Fruit fly (Drosophila melanogaster) whole organism, wandering third instar larva: Measurements from ENCODE around the gene glob1.
"Not testable (repeated sequence)": the region's sequence is repeated elsewhere in the genome, so short reads cannot be mapped to it uniquely, and the experiment has no call there.

Source experiments
- CG32264 ChIP-seq: fragments of 200-800 bp; sonication (Bioruptor generic); optimal IDR thresholded peaks from 2 replicates; lab custom pipeline; 2016; ENCODE audit warnings: missing biosample characterization, missing genetic modification characterization
- CG9705 ChIP-seq: fragments of 200-800 bp; sonication (Bioruptor generic); optimal IDR thresholded peaks from 2 replicates; lab custom pipeline; 2018; ENCODE audit warnings: missing biosample characterization, mild to moderate bottlenecking, missing genetic modification characterization
- CrebA ChIP-seq: fragments of 200-800 bp; sonication (Bioruptor generic); optimal IDR thresholded peaks from 2 replicates; lab custom pipeline; 2016; ENCODE audit warnings: missing biosample characterization, mild to moderate bottlenecking, missing genetic modification characterization, borderline replicate concordance
- Dfd ChIP-seq: fragments of >200 bp; optimal IDR thresholded peaks from 2 replicates; lab custom pipeline; 2017; ENCODE audit warnings: missing biosample characterization, missing genetic modification characterization
- Dif ChIP-seq: fragments of 200-275, 200-300 bp; sonication (Bioruptor generic); optimal IDR thresholded peaks from 2 replicates; lab custom pipeline; 2018; ENCODE audit warnings: missing biosample characterization, missing genetic modification characterization; ENCODE audit not compliant: partially characterized antibody
- GATAd ChIP-seq: sonication (Bioruptor generic); optimal IDR thresholded peaks from 2 replicates; lab custom pipeline; 2016; ENCODE audit warnings: missing biosample characterization, missing genetic modification characterization
- HLH106 ChIP-seq: fragments of 200-800 bp; optimal IDR thresholded peaks from 3 replicates; lab custom pipeline; 2019; ENCODE audit warnings: missing biosample characterization, mild to moderate bottlenecking, missing genetic modification characterization, moderate library complexity
- Hnf4 ChIP-seq: fragments of 200-800 bp; sonication (Bioruptor generic); optimal IDR thresholded peaks from 2 replicates; lab custom pipeline; 2016; ENCODE audit warnings: missing biosample characterization, mild to moderate bottlenecking, missing genetic modification characterization
- Hr83 ChIP-seq: fragments of 200-300 bp; sonication (Bioruptor generic); optimal IDR thresholded peaks from 2 replicates; lab custom pipeline; 2016; ENCODE audit warnings: missing biosample characterization, mild to moderate bottlenecking, missing genetic modification characterization, moderate library complexity; ENCODE audit not compliant: poor library complexity, severe bottlenecking
- Jra ChIP-seq: sonication (Bioruptor generic); optimal IDR thresholded peaks from 2 replicates; lab custom pipeline; 2016; ENCODE audit warnings: missing biosample characterization, missing genetic modification characterization
- Mio ChIP-seq: sonication (Bioruptor generic); optimal IDR thresholded peaks from 2 replicates; lab custom pipeline; 2016; ENCODE audit warnings: missing biosample characterization, missing genetic modification characterization
- Myc ChIP-seq: fragments of >200 bp; optimal IDR thresholded peaks from 2 replicates; lab custom pipeline; 2017
- N ChIP-seq: fragments of >200 bp; optimal IDR thresholded peaks from 2 replicates; lab custom pipeline; 2018; ENCODE audit warnings: missing biosample characterization, missing external identifiers, missing genetic modification characterization
- OdsH ChIP-seq: fragments of 200-800 bp; sonication (Bioruptor generic); optimal IDR thresholded peaks from 2 replicates; lab custom pipeline; 2016; ENCODE audit warnings: missing biosample characterization, mild to moderate bottlenecking, missing genetic modification characterization
- Rel ChIP-seq, 2 experiments: fragments of 200-800 bp; sonication (Bioruptor generic) in 1 of 2; optimal IDR thresholded peaks; 2 replicates in 1 of 2; 3 replicates in 1 of 2; lab custom pipeline; 2016 to 2019; ENCODE audit warnings: mild to moderate bottlenecking in 2 of 2, missing biosample characterization in 2 of 2, missing genetic modification characterization in 2 of 2, moderate library complexity in 1 of 2
- Vsx2 ChIP-seq: fragments of 200-300, 225-300 bp; sonication (Bioruptor generic); optimal IDR thresholded peaks from 2 replicates; lab custom pipeline; 2018; ENCODE audit warnings: missing biosample characterization, missing genetic modification characterization; ENCODE audit not compliant: partially characterized antibody
- br ChIP-seq: fragments of 200-800 bp; sonication (Bioruptor generic); optimal IDR thresholded peaks from 2 replicates; lab custom pipeline; 2016; ENCODE audit warnings: missing biosample characterization, missing genetic modification characterization
- brk ChIP-seq: fragments of 200-800 bp; sonication (Bioruptor generic); optimal IDR thresholded peaks from 2 replicates; lab custom pipeline; 2016; ENCODE audit warnings: missing biosample characterization, mild to moderate bottlenecking, missing genetic modification characterization
- dl ChIP-seq, 2 experiments: fragments of 175-275, 200-275 bp in 1 of 2; fragments of 200-275 bp in 1 of 2; sonication (Bioruptor generic); optimal IDR thresholded peaks; lab custom pipeline; 2018; ENCODE audit warnings: mild to moderate bottlenecking in 2 of 2, missing biosample characterization in 2 of 2, missing genetic modification characterization in 2 of 2, moderate library complexity in 2 of 2; ENCODE audit not compliant: partially characterized antibody in 2 of 2, insufficient read depth in 1 of 2
- dmrt93B ChIP-seq: fragments of 200-800 bp; sonication (Bioruptor generic); optimal IDR thresholded peaks from 2 replicates; lab custom pipeline; 2018; ENCODE audit warnings: missing biosample characterization, mild to moderate bottlenecking, missing genetic modification characterization
- dsf ChIP-seq: sonication (Bioruptor generic); optimal IDR thresholded peaks from 2 replicates; lab custom pipeline; 2016; ENCODE audit warnings: missing biosample characterization, missing genetic modification characterization, borderline replicate concordance
- ey ChIP-seq: fragments of 200-800 bp; sonication (Bioruptor generic); optimal IDR thresholded peaks from 2 replicates; lab custom pipeline; 2016; ENCODE audit warnings: missing biosample characterization, missing genetic modification characterization
- foxo ChIP-seq, 2 experiments: fragments of 200-800 bp; sonication (Bioruptor generic); optimal IDR thresholded peaks; 2 replicates in 1 of 2; 3 replicates in 1 of 2; lab custom pipeline; 2016 to 2017; ENCODE audit warnings: missing biosample characterization in 2 of 2, missing genetic modification characterization in 2 of 2
- jim ChIP-seq: fragments of 175-275, 200-325 bp; sonication (Bioruptor generic); optimal IDR thresholded peaks from 2 replicates; lab custom pipeline; 2016; ENCODE audit warnings: missing biosample characterization, mild to moderate bottlenecking, missing genetic modification characterization
- lola ChIP-seq: fragments of >200 bp; optimal IDR thresholded peaks from 2 replicates; lab custom pipeline; 2017; ENCODE audit warnings: missing biosample characterization, missing genetic modification characterization
- pan ChIP-seq: fragments of >200 bp; optimal IDR thresholded peaks from 2 replicates; lab custom pipeline; 2017
- psq ChIP-seq: fragments of 200-800 bp; sonication (Bioruptor generic); optimal IDR thresholded peaks from 3 replicates; lab custom pipeline; 2017; ENCODE audit warnings: missing biosample characterization, mild to moderate bottlenecking, missing genetic modification characterization, moderate library complexity
- rgr ChIP-seq: fragments of 200-800 bp; sonication (Bioruptor generic); optimal IDR thresholded peaks from 3 replicates; lab custom pipeline; 2016; ENCODE audit warnings: missing biosample characterization, mild to moderate bottlenecking, missing genetic modification characterization
- sage ChIP-seq: fragments of 200-800 bp; sonication (Bioruptor generic); optimal IDR thresholded peaks from 2 replicates; lab custom pipeline; 2016; ENCODE audit warnings: missing biosample characterization, mild to moderate bottlenecking, missing genetic modification characterization
- usp ChIP-seq: fragments of >200 bp; optimal IDR thresholded peaks from 2 replicates; lab custom pipeline; 2017; ENCODE audit warnings: missing biosample characterization, missing genetic modification characterization

Gene glob1

dm6 chr3R:15904543-15904942, at the start of gene glob1:
Gene glob1, minus strand, starts transcription at chr3R:15904643.
- TF ChIP-seq foxo (GFP tag; optimal IDR thresholded peaks at IDR 0.05; lab: Kevin White, UChicago); Jra (GFP tag; lab: Kevin White, UChicago); pan (lab: Kevin White, UChicago): not testable (repeated sequence)

dm6 chr3R:15950843-15951242, 46.4 kb upstream of the glob1 start, which contains the start of the genes CG31088 and CG46383:
Gene CG31088, minus strand, starts transcription at chr3R:15950943.
Gene CG46383, minus strand, starts transcription at chr3R:15950943.
- no peak for TF ChIP-seq N (GFP tag; lab: Kevin White, UChicago)
- TF ChIP-seq dmrt93B (GFP tag; lab: Kevin White, UChicago): no peak
- TF ChIP-seq Hr83 (GFP tag; lab: Kevin White, UChicago): no peak

- TF ChIP-seq OdsH (GFP tag; lab: Kevin White, UChicago): no peak
These were observed 43.2 kb upstream of the glob1 start for dm6 chr3R:15947605-15948004.

- no peak for TF ChIP-seq Vsx2 (GFP tag; lab: Kevin White, UChicago)
- TF ChIP-seq Mio (GFP tag; lab: Kevin White, UChicago): no peak
- no peak for TF ChIP-seq Dfd (GFP tag; lab: Kevin White, UChicago)
- no peak for TF ChIP-seq HLH106 (tag; lab: Kevin White, UChicago)
- TF ChIP-seq ey (GFP tag; lab: Kevin White, UChicago): no peak
- no peak for TF ChIP-seq usp (GFP tag; lab: Kevin White, UChicago)
- TF ChIP-seq sage (GFP tag; lab: Kevin White, UChicago): no peak
- no peak for TF ChIP-seq br (GFP tag; lab: Kevin White, UChicago)
- TF ChIP-seq dsf (GFP tag; lab: Kevin White, UChicago): no peak
- TF ChIP-seq lola (GFP tag; lab: Kevin White, UChicago): no peak
- no peak for TF ChIP-seq psq (GFP tag; lab: Kevin White, UChicago)
- no peak for TF ChIP-seq rgr (GFP tag; lab: Kevin White, UChicago)
- TF ChIP-seq CrebA (GFP tag; lab: Kevin White, UChicago): no peak
- no peak for TF ChIP-seq CG32264
- TF ChIP-seq jim (GFP tag; lab: Kevin White, UChicago): no peak
- TF ChIP-seq GATAd (GFP tag; lab: Kevin White, UChicago): no peak
- TF ChIP-seq N (GFP tag; lab: Kevin White, UChicago): no peak
- no peak for TF ChIP-seq Hnf4 (GFP tag; lab: Kevin White, UChicago)
- TF ChIP-seq Myc (lab: Kevin White, UChicago): no peak
These were observed 33.3 kb upstream of the glob1 start for dm6 chr3R:15937708-15938107.

- TF ChIP-seq br (GFP tag; lab: Kevin White, UChicago) (no peak), HLH106 (tag; lab: Kevin White, UChicago) (no peak)
These were observed 31.1 kb upstream of the glob1 start for dm6 chr3R:15935538-15935937.

- TF ChIP-seq psq (GFP tag; lab: Kevin White, UChicago) (no peak), dl (GFP tag; optimal IDR thresholded peaks at IDR 0.05; lab: Kevin White, UChicago; ENCODE audit: insufficient read depth in 1 of 2, partially characterized antibody in 2 of 2) (no peak), CG9705 (no peak), Vsx2 (GFP tag; lab: Kevin White, UChicago) (peak; percentile 55), Dif (GFP tag; lab: Kevin White, UChicago) (no peak), ey (GFP tag; lab: Kevin White, UChicago) (no peak), sage (GFP tag; lab: Kevin White, UChicago) (peak; percentile 11), Rel (GFP tag; optimal IDR thresholded peaks at IDR 0.05; lab: Kevin White, UChicago) (no peak), Rel (tag; optimal IDR thresholded peaks at IDR 0.05; lab: Kevin White, UChicago) (no peak), rgr (GFP tag; lab: Kevin White, UChicago) (peak; percentile 27), brk (GFP tag; lab: Kevin White, UChicago) (no peak), usp (GFP tag; lab: Kevin White, UChicago) (no peak), Hr83 (GFP tag; lab: Kevin White, UChicago) (no peak)
These were observed 30.5 kb upstream of the glob1 start, which contains the start of gene Sap47 for dm6 chr3R:15934952-15935351. Gene Sap47, plus strand, starts transcription at chr3R:15935100.
